Fruit fly (Drosophila melanogaster) S2 (cell line): ENCODE data around the gene Mms19.

Experiments used
- CG8478 ChIP-seq: fragments of >200 bp; optimal IDR thresholded peaks from 2 replicates; lab custom pipeline; 2018
- CTCF ChIP-seq, 2 experiments: fragments of >200 bp; optimal IDR thresholded peaks; 2 replicates each; lab custom pipeline; 2018

DNA sequence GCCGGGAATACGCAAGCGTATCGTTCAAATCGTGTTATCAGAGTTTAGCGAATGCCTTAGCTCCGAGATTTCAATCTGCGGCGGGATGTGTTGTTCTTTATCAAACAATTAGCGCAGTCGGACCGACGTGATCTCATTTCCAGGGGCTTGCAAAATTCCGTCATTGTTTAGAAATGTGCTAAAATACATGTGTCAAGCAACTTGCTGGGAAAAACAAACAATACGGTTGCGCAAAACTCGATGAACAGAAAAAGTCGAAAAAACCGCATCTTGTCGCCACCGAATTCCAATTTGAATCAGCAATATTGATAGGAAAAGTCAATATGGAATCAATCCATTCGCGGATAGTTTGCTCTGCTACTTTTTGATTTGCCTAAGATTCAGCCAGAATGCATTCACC is 30.2 kb downstream of the Mms19 start, which contains the start of gene Tim17a2:
- TF ChIP-seq CTCF (optimal IDR thresholded peaks at IDR 0.05; lab: Kevin White, UChicago) = no peak
- TF ChIP-seq CG8478 (lab: Kevin White, UChicago) = no peak
